Fruit fly (Drosophila melanogaster): ENCODE measurements around the gene mRpL44.

mRpL44 gene

DNA sequence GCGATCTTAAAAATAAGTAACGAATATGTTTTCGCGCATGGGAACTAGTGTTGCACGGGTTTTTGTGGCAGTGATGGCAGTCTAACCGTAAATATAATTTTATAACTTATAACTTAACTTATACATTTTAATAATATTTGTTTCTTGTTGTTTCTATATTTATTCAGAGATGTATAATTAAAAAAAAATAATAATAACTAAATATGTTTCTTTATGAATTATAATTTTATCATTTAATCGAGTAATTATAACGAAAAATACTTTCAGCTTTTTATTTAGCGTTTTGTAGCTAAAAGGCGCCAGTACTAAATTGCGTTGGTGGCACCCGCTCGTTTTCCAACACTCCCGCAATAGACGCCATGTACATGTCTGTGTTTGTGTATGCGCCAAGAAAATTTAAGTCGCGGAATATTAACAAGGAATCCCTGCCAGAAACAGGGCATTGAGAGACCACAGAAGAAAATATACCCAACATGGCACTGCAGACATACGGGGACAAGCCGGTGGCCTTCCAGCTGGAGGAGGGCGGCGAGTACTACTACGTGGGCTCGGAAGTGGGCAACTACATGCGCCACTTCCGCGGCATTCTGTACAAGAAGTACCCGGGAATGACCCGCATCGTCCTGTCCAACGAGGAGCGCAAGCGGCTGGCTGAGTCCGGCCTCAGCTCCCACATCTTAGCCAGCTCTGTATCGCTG lies at the start of gene mRpL44, which contains the start of gene Snr1:
TSS of gene mRpL44 (minus strand) at position 51 of the 698 bp plus-strand sequence.
TSS of gene Snr1 (plus strand) at position 341 of the 698 bp plus-strand sequence.
- TF ChIP-seq Mnt (GFP tag; optimal IDR thresholded peaks at IDR 0.05) (peak; percentile 72), cnc (optimal IDR thresholded peaks at IDR 0.05) (no peak), kay (GFP tag; ENCODE audit: borderline replicate concordance) (no peak), pad (GFP tag; optimal IDR thresholded peaks at IDR 0.05) (peak; percentile 72), Clk (GFP tag; optimal IDR thresholded peaks at IDR 0.05) (no peak), tj (GFP tag; optimal IDR thresholded peaks at IDR 0.05) (no peak), CG7101 (tag; optimal IDR thresholded peaks at IDR 0.05) (peak; percentile 84), CG11617 (GFP tag; optimal IDR thresholded peaks at IDR 0.05) (peak; percentile 76), bab1 (GFP tag; optimal IDR thresholded peaks at IDR 0.05) (peak; percentile 13), CG5204 (GFP tag; optimal IDR thresholded peaks at IDR 0.05) (no peak), CG33017 (tag; optimal IDR thresholded peaks at IDR 0.05) (peak; percentile 72), cic (GFP tag; optimal IDR thresholded peaks at IDR 0.05) (peak; percentile 44), CG7045 (GFP tag; optimal IDR thresholded peaks at IDR 0.05) (peak; percentile 65), toe (GFP tag; optimal IDR thresholded peaks at IDR 0.05) (no peak), Crg-1 (GFP tag; optimal IDR thresholded peaks at IDR 0.05) (peak; percentile 73), Hr96 (GFP tag; optimal IDR thresholded peaks at IDR 0.05) (no peak), CG14711 (tag; optimal IDR thresholded peaks at IDR 0.05) (peak; percentile 71), CG1620 (GFP tag; optimal IDR thresholded peaks at IDR 0.05) (peak; percentile 42), ovo (GFP tag; optimal IDR thresholded peaks at IDR 0.05) (peak; percentile 25), CG12768 (GFP tag; optimal IDR thresholded peaks at IDR 0.05) (peak; percentile 72)

DNA sequence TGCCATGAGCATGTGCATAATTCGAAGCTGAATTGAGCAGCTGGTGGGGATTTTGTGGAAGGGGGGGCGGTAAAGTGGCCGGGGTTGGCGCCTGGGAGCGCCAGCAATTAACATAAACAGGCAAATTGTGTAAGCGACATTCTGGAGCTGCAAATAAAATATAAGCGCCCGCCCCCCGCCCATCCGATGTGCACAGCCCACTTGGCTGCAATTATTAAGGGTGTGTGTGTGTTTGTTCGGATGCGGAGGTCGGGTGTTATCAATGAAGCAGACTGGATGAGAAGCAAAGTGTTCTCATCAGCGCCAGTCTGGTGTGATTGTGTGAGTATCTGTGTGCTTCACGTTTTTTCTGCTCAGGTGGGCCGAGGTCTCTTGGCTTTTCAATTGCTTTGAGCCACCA lies 49.4 kb upstream of the mRpL44 start:
- TF ChIP-seq cic (GFP tag; optimal IDR thresholded peaks at IDR 0.05) (peak; percentile 25), Crg-1 (GFP tag; optimal IDR thresholded peaks at IDR 0.05) (no peak), CG5204 (GFP tag; optimal IDR thresholded peaks at IDR 0.05) (no peak)

DNA sequence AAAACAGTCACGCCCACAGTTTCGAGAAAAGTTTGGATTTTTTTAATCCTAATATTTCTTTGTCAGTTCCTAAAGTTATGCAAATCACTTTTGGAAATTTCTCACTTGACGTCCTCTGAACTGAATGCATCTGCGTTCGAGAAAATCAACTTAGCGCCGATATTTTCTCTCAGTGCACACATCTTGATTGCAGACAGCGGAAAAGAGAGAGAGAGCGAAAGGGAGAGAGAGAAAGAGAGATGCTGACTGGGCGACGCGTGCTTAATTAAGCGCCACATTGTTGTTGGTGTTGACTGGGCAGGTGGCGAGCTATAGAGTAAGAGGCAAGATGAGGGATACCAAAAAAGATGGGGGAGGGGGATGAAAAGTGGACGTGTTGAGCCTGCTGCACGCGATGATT lies 48.2 kb upstream of the mRpL44 start:
- TF ChIP-seq bab1 (GFP tag; optimal IDR thresholded peaks at IDR 0.05) (peak; percentile 6), Mnt (GFP tag; optimal IDR thresholded peaks at IDR 0.05) (no peak), tj (GFP tag; optimal IDR thresholded peaks at IDR 0.05) (peak; percentile 35)

DNA sequence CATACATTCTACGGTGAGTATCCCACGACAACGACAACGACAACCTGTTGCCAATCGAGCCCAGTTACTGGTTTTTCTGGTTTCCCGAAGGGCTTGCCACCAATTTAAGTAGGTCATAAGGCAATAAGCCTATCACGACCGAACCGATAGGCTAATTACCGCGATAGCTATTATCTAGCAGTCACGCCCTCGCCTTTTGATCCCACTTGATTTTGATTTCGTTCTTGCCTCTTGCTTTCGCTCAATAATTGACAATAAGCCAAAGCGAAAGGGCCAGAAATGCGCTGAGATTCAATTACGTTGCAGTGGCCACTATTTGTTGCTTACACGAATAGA lies 47.4 kb upstream of the mRpL44 start:
- TF ChIP-seq tj (GFP tag; optimal IDR thresholded peaks at IDR 0.05) (no peak), CG7045 (GFP tag; optimal IDR thresholded peaks at IDR 0.05) (no peak), toe (GFP tag; optimal IDR thresholded peaks at IDR 0.05) (no peak), CG12768 (GFP tag; optimal IDR thresholded peaks at IDR 0.05) (no peak), bab1 (GFP tag; optimal IDR thresholded peaks at IDR 0.05) (no peak)

DNA sequence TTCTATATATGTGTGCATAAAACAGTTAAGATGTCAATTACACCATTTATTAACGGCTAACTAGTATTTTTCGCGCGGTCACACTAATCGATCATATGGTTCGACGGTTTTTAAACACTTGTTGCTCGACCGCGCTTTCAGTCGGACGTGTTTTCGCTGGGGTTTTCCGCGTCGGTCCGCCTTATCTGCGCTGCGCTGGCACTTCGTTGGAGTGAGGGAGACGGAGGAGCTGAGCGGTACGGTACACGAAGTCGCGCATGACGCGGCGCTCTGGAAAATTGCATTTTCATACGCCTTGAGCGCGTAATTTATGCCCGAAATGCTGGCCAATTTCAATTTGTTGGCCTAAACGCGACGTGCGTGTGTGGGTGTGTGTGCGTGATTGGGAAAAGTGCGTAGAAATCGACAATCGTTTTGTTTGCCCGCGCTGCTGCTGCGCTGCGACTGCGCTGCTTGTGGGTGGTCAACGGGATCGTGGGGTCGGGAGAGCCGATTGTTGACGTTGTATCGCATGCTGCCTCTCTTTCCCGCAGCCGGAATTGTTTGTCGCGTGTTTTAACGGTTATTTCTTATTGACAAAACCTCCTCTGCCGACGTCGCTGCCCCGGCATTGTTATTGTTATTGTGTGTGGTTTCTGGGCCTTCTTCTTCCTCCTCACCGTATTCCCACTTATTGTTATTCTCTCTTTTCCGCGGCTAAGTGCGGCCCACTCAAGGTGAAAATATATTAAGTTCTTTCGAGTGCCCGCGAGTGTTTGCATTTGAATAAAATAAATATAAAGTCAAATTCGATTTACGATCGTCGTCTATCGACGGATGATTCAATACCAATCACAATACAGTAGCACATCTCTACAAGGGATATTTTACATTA lies 46.8 kb upstream of the mRpL44 start, which contains the start of gene Itpr:
TSS of gene Itpr (plus strand) at position 116 of the 874 bp plus-strand sequence.
- TF ChIP-seq kay (GFP tag; ENCODE audit: borderline replicate concordance), result peak; percentile 69
- TF ChIP-seq Mnt (GFP tag; optimal IDR thresholded peaks at IDR 0.05), result peak; percentile 76
- peak; percentile 31 for TF ChIP-seq CG11617 (GFP tag; optimal IDR thresholded peaks at IDR 0.05)
- TF ChIP-seq CG14711 (tag; optimal IDR thresholded peaks at IDR 0.05), result no peak
- TF ChIP-seq Crg-1 (GFP tag; optimal IDR thresholded peaks at IDR 0.05), result peak; percentile 14
- TF ChIP-seq CG7101 (tag; optimal IDR thresholded peaks at IDR 0.05), result no peak
- TF ChIP-seq bab1 (GFP tag; optimal IDR thresholded peaks at IDR 0.05), result peak; percentile 37
- TF ChIP-seq pad (GFP tag; optimal IDR thresholded peaks at IDR 0.05), result peak; percentile 23
- no peak for TF ChIP-seq toe (GFP tag; optimal IDR thresholded peaks at IDR 0.05)
- no peak for TF ChIP-seq CG1620 (GFP tag; optimal IDR thresholded peaks at IDR 0.05)
- TF ChIP-seq cnc (optimal IDR thresholded peaks at IDR 0.05), result peak; percentile 68 to 77
- no peak for TF ChIP-seq Hr96 (GFP tag; optimal IDR thresholded peaks at IDR 0.05)
- TF ChIP-seq CG7045 (GFP tag; optimal IDR thresholded peaks at IDR 0.05), result peak; percentile 47
- TF ChIP-seq tj (GFP tag; optimal IDR thresholded peaks at IDR 0.05), result peak; percentile 68
- TF ChIP-seq CG5204 (GFP tag; optimal IDR thresholded peaks at IDR 0.05), result no peak
- TF ChIP-seq cic (GFP tag; optimal IDR thresholded peaks at IDR 0.05), result peak; percentile 83
- peak; percentile 95 for TF ChIP-seq ovo (GFP tag; optimal IDR thresholded peaks at IDR 0.05)
- TF ChIP-seq CG12768 (GFP tag; optimal IDR thresholded peaks at IDR 0.05), result peak; percentile 63
- TF ChIP-seq Clk (GFP tag; optimal IDR thresholded peaks at IDR 0.05), result no peak
- TF ChIP-seq CG33017 (tag; optimal IDR thresholded peaks at IDR 0.05), result no peak

DNA sequence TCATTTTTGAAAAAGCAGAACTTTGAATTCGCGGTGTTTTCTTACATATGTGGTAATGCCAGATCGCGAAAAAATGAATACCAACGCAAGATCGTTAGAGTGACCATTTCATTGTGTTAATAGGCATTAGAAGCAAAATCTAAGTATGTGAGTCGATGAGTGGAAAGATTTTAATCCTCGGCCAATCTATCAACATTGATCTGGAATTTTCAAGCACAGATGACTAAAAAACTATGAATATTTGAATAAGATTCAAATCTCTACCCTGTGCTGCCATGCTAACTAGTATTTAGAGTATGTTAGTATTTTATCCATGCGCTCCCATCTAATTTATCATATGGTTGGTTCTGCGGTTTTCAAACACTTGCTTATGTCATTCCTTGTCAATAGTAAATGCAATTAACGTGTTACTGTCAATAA lies 46.2 kb upstream of the mRpL44 start:
- no peak for TF ChIP-seq CG12768 (GFP tag; optimal IDR thresholded peaks at IDR 0.05)

DNA sequence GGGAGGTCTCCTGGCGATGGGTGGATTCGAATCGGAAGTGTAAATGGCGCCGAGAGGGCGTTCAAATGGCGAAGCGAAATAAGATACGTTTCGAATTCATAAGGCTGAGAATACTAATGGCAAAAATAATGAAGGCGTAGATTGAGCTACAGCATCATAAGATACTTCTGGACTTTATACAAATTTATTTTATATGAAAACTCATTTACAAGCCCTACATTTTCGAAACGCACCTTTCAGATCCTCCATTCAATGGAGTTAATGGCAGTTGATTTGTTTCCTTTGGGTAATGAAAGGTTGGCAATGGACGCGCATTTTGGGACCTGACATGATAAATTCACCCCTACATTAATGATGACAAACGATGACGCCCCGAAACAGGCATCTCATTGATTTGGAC lies 44.3 kb upstream of the mRpL44 start:
- TF ChIP-seq CG5204 (GFP tag; optimal IDR thresholded peaks at IDR 0.05) (no peak), cnc (optimal IDR thresholded peaks at IDR 0.05) (no peak), CG7045 (GFP tag; optimal IDR thresholded peaks at IDR 0.05) (no peak), toe (GFP tag; optimal IDR thresholded peaks at IDR 0.05) (no peak), CG14711 (tag; optimal IDR thresholded peaks at IDR 0.05) (no peak), CG33017 (tag; optimal IDR thresholded peaks at IDR 0.05) (no peak), tj (GFP tag; optimal IDR thresholded peaks at IDR 0.05) (no peak), kay (GFP tag; ENCODE audit: borderline replicate concordance) (no peak), Clk (GFP tag; optimal IDR thresholded peaks at IDR 0.05) (no peak), bab1 (GFP tag; optimal IDR thresholded peaks at IDR 0.05) (no peak), Mnt (GFP tag; optimal IDR thresholded peaks at IDR 0.05) (no peak), pad (GFP tag; optimal IDR thresholded peaks at IDR 0.05) (no peak), CG12768 (GFP tag; optimal IDR thresholded peaks at IDR 0.05) (no peak), CG7101 (tag; optimal IDR thresholded peaks at IDR 0.05) (no peak)

Measured in whole organism, adult.